Fruit fly (Drosophila melanogaster): ENCODE data around the gene CG12991.
A peak's percentile ranks its signal among the peaks of the same experiment; 100 is the strongest.

CG12991 gene

DNA sequence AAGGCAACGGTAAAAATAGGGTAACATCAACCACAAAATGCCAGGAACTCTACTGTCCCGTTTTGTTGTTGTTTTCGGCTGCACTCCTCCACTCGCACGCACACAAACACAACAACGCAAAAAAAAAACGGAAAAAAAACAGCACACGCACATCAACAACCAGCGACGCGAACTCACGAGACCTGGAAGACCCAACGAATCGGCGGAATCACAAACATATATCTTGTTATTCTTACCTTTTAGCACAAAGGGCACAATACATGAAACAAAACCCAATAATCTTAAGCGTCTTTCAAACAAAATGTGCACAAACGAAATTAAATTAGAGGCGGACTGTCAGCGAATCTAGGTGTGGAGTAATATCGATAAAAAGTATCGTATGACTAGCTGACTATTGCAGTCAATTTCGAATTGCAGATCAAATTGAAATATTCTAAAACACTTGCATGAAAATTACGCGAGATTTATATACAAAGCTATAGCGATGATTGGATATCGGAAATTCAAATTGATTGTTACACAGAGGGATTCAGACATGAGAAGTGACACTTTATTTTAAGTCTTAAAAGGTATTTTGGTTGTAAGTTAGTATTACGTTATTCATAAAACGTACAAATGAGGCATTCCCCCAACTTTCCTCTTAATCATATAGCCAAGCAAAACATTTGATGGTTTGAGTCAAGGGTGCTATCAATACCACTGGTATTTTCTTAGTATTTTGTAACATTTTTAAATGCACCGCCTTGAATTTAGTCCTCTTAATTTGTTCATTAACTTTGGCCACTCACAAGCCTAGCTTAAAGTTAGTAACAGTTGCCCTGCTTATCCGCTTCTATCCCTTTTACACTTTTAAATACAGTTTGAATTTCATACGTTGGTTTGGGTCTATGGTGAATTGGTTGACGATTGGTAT lies 536 bp upstream of the CG12991 start, which contains the start of gene Ankle2 (continued):
- TF ChIP-seq CG7372 (GFP tag; IDR thresholded peaks at IDR 0.05) = no peak
- no peak for TF ChIP-seq Rx (GFP tag; IDR thresholded peaks at IDR 0.05)
- TF ChIP-seq CG12942 (GFP tag; optimal IDR thresholded peaks at IDR 0.05) = no peak
- TF ChIP-seq Hey (tag; optimal IDR thresholded peaks at IDR 0.05) = no peak
- no peak for TF ChIP-seq CG6765 (GFP tag; optimal IDR thresholded peaks at IDR 0.05)
- TF ChIP-seq Myb (GFP tag; optimal IDR thresholded peaks at IDR 0.05) = peak; percentile 67
- TF ChIP-seq dimm (GFP tag; IDR thresholded peaks at IDR 0.05) = no peak
- TF ChIP-seq klu (GFP tag; IDR thresholded peaks at IDR 0.05) = no peak
- no peak for TF ChIP-seq CG3995 (GFP tag; optimal IDR thresholded peaks at IDR 0.05)
- peak; percentile 65 for TF ChIP-seq Bgb (GFP tag; IDR thresholded peaks at IDR 0.05; ENCODE audit: partially characterized antibody)
- TF ChIP-seq Pdp1 (GFP tag; optimal IDR thresholded peaks at IDR 0.05) = no peak
- TF ChIP-seq gcm (GFP tag; optimal IDR thresholded peaks at IDR 0.05) = no peak
- TF ChIP-seq CG4404 (GFP tag; IDR thresholded peaks at IDR 0.05) = no peak
- TF ChIP-seq Taf1 (GFP tag; IDR thresholded peaks at IDR 0.05) = no peak
- TF ChIP-seq crc (GFP tag; optimal IDR thresholded peaks at IDR 0.05) = no peak
- TF ChIP-seq hbn (GFP tag; IDR thresholded peaks at IDR 0.05; ENCODE audit: partially characterized antibody) = peak; percentile 49; the same call in 1 of the 2 replicates
- no peak for TF ChIP-seq Dip3 (GFP tag; optimal IDR thresholded peaks at IDR 0.05)
- TF ChIP-seq Asciz (GFP tag; optimal IDR thresholded peaks at IDR 0.05) = no peak
- no peak for TF ChIP-seq CG12104 (GFP tag; optimal IDR thresholded peaks at IDR 0.05)
- peak; percentile 40 for TF ChIP-seq Med (GFP tag)
- TF ChIP-seq zen2 (GFP tag; IDR thresholded peaks at IDR 0.05; ENCODE audit: partially characterized antibody) = peak; percentile 31; the same call in 1 of the 3 replicates
- TF ChIP-seq Blimp-1 (GFP tag; optimal IDR thresholded peaks at IDR 0.05) = no peak
- TF ChIP-seq pb (GFP tag; optimal IDR thresholded peaks at IDR 0.05) = no peak
- no peak for TF ChIP-seq MBD-R2 (GFP tag; IDR thresholded peaks at IDR 0.05)
- TF ChIP-seq stc (GFP tag; IDR thresholded peaks at IDR 0.05) = no peak
- TF ChIP-seq CG11456 (GFP tag; IDR thresholded peaks at IDR 0.05) = no peak
- TF ChIP-seq HmgZ (tag; optimal IDR thresholded peaks at IDR 0.05) = no peak
- TF ChIP-seq D19A (tag; optimal IDR thresholded peaks at IDR 0.05) = no peak
- TF ChIP-seq H15 (GFP tag; IDR thresholded peaks at IDR 0.05) = no peak
- no peak for TF ChIP-seq CoRest (tag; optimal IDR thresholded peaks at IDR 0.05)
- no peak for TF ChIP-seq CG9609 (GFP tag; optimal IDR thresholded peaks at IDR 0.05)
- TF ChIP-seq CG4730 (GFP tag; IDR thresholded peaks at IDR 0.05) = no peak
- TF ChIP-seq CG8765 (GFP tag; IDR thresholded peaks at IDR 0.05) = no peak
- TF ChIP-seq jumu (GFP tag; optimal IDR thresholded peaks at IDR 0.05) = no peak
- TF ChIP-seq CG2889 (GFP tag; IDR thresholded peaks at IDR 0.05) = no peak
- TF ChIP-seq CG34422 (GFP tag; IDR thresholded peaks at IDR 0.05) = no peak
- TF ChIP-seq CG33557 (GFP tag; optimal IDR thresholded peaks at IDR 0.05) = no peak
- peak; percentile 54 for TF ChIP-seq CG9797 (GFP tag; optimal IDR thresholded peaks at IDR 0.05)
- peak; percentile 73 for TF ChIP-seq Sin3A (optimal IDR thresholded peaks at IDR 0.05)
- TF ChIP-seq CG12299 (tag; optimal IDR thresholded peaks at IDR 0.05) = no peak
- TF ChIP-seq CG32767 (GFP tag; IDR thresholded peaks at IDR 0.05) = no peak
- TF ChIP-seq nom (GFP tag; optimal IDR thresholded peaks at IDR 0.05) = peak; percentile 31
- no peak for TF ChIP-seq lbe (GFP tag; optimal IDR thresholded peaks at IDR 0.05)
- TF ChIP-seq CG10565 (GFP tag; optimal IDR thresholded peaks at IDR 0.05) = no peak
- no peak for TF ChIP-seq CG8388 (GFP tag; optimal IDR thresholded peaks at IDR 0.05)
- TF ChIP-seq vnd (GFP tag; IDR thresholded peaks at IDR 0.05; ENCODE audit: partially characterized antibody) = peak; percentile 49; the same call in 1 of the 3 replicates
- TF ChIP-seq CG9215 (GFP tag; IDR thresholded peaks at IDR 0.05) = no peak
- peak; percentile 53 for TF ChIP-seq inv (GFP tag; IDR thresholded peaks at IDR 0.05; ENCODE audit: partially characterized antibody)
- no peak for TF ChIP-seq Max (GFP tag; optimal IDR thresholded peaks at IDR 0.05)
- TF ChIP-seq sens (GFP tag) = peak; percentile 66

Data from whole organism, embryonic.